Worm (Caenorhabditis elegans) whole organism, young adult: ENCODE data around the gene srm-1.

Experiments used
- F10E7.11 ChIP-seq: sonication (generic microtip); optimal IDR thresholded peaks from 2 replicates; lab custom pipeline; 2017; ENCODE audit warnings: mild to moderate bottlenecking, missing genetic modification characterization, moderate library complexity, missing compliant biosample characterization
- K11D2.4 ChIP-seq: fragments of 200-800 bp; sonication (Bioruptor generic); IDR thresholded peaks from 2 replicates; pipeline ENCODE4 v1.3.6; 2022; ENCODE audit warnings: missing genetic modification reagents, missing genetic modification characterization, missing compliant biosample characterization
- aptf-3 ChIP-seq: fragments of 200-800 bp; sonication (Bioruptor generic); IDR thresholded peaks from 2 replicates; pipeline ENCODE4 v1.3.6; 2022; ENCODE audit warnings: missing genetic modification characterization, missing compliant biosample characterization
- attf-6 ChIP-seq: fragments of 200-800 bp; sonication (Bioruptor generic); IDR thresholded peaks from 2 replicates; pipeline ENCODE4 v1.3.6; 2022; ENCODE audit warnings: missing genetic modification reagents, missing genetic modification characterization, missing compliant biosample characterization
- bed-1 ChIP-seq: fragments of 200-800 bp; sonication (Bioruptor generic); IDR thresholded peaks from 2 replicates; pipeline ENCODE4 v1.3.6; 2022; ENCODE audit warnings: missing genetic modification reagents, missing genetic modification characterization, missing compliant biosample characterization
- nhr-179 ChIP-seq: sonication (generic microtip); optimal IDR thresholded peaks from 2 replicates; lab custom pipeline; 2016; ENCODE audit warnings: mild to moderate bottlenecking, missing genetic modification characterization, missing compliant biosample characterization

DNA sequence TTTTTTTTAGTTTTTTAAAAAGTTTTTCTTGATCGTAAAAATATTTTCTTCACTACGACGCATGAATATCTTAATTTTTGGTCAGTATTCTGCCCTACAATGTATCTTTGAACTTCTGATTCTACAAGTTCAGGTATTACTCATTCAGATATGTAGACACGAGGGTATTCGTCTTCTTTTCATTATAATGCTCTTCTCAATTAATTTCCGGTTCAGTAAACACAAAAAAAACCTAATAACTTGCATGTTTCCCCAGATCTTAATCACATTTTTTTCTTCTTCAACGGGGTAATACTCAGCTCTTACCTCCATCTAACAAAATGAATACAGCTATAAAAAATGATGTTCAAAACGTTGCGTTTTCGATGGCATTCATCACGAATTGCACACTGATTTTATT is 20.3 kb upstream of the srm-1 start, which contains the start of gene str-162:
- TF ChIP-seq nhr-179 (tag; lab: Kevin White, UChicago): no peak
- TF ChIP-seq attf-6 (GFP tag; lab: Robert Waterston, UW): no peak
- TF ChIP-seq K11D2.4 (GFP tag; lab: Robert Waterston, UW): no peak
- TF ChIP-seq aptf-3 (GFP tag; lab: Robert Waterston, UW): no peak
- TF ChIP-seq bed-1 (GFP tag; lab: Robert Waterston, UW): no peak
- TF ChIP-seq F10E7.11 (tag; lab: Kevin White, UChicago): no peak
